Worm (Caenorhabditis elegans): ENCODE results near the gene fbxa-188.
A peak's percentile ranks its signal among the peaks of the same experiment; 100 is the strongest.

The fbxa-188 gene

ce11 chrV:17323876-17324275 is 20.9 kb downstream of the fbxa-188 start:
- TF ChIP-seq egl-43 (GFP tag; IDR thresholded peaks at IDR 0.05) (0 out of 2 replicates have a peak, but pooled peaks have one; percentile 45), lin-29 (GFP tag; IDR thresholded peaks at IDR 0.05) (no peak), saeg-2 (GFP tag; IDR thresholded peaks at IDR 0.05) (no peak), set-16 (GFP tag; IDR thresholded peaks at IDR 0.05) (peak; percentile 99)

ce11 chrV:17322397-17322909 is 22.3 kb downstream of the fbxa-188 start, which contains the start of gene F31E9.3:
Gene F31E9.3, plus strand, starts transcription at chrV:17322590.
- TF ChIP-seq hif-1 (tag; optimal IDR thresholded peaks at IDR 0.05) (peak in 1 of 2 experiments; percentile 72), dve-1 (tag; optimal IDR thresholded peaks at IDR 0.05; ENCODE audit: insufficient read depth) (peak; percentile 14), daf-16 (GFP tag; optimal IDR thresholded peaks at IDR 0.05) (no peak), daf-16 (tag; optimal IDR thresholded peaks at IDR 0.05) (peak; percentile 6), nhr-28 (tag; optimal IDR thresholded peaks at IDR 0.05) (peak; percentile 34), nhr-6 (tag; optimal IDR thresholded peaks at IDR 0.05) (no peak), php-3 (GFP tag; IDR thresholded peaks at IDR 0.05) (0 out of 2 replicates have a peak, but pooled peaks have one; percentile 29), pqm-1 (tag; optimal IDR thresholded peaks at IDR 0.05) (peak; percentile 62), set-16 (GFP tag; IDR thresholded peaks at IDR 0.05) (no peak), dmd-6 (GFP tag; IDR thresholded peaks at IDR 0.05) (peak; percentile 28)

ce11 chrV:17317786-17318185 is 26.9 kb downstream of the fbxa-188 start, which contains the start of gene srz-58:
Gene srz-58, plus strand, starts transcription at chrV:17318147.
- TF ChIP-seq lin-1 (GFP tag; IDR thresholded peaks at IDR 0.05) (0 out of 2 replicates have a peak, but pooled peaks have one; percentile 12), lin-13 (GFP tag; optimal IDR thresholded peaks at IDR 0.05) (no peak), ztf-11 (tag; optimal IDR thresholded peaks at IDR 0.05) (no peak), snpc-1.2 (GFP tag; IDR thresholded peaks at IDR 0.05) (0 out of 2 replicates have a peak, but pooled peaks have one; percentile 41), mes-2 (tag; optimal IDR thresholded peaks at IDR 0.05; ENCODE audit: poor library complexity, severe bottlenecking) (peak; percentile 22), lim-7 (GFP tag; IDR thresholded peaks at IDR 0.05) (peak; percentile 60; the same call in 1 of the 2 replicates), ceh-62 (tag; optimal IDR thresholded peaks at IDR 0.05) (no peak), vab-7 (GFP tag; IDR thresholded peaks at IDR 0.05) (peak; percentile 36; the same call in 1 of the 2 replicates), F44E2.7 (GFP tag; IDR thresholded peaks at IDR 0.05) (peak; percentile 27; the same call in 1 of the 2 replicates), duxl-1 (tag; optimal IDR thresholded peaks at IDR 0.05; ENCODE audit: poor library complexity) (peak; percentile 45), lir-3 (tag; optimal IDR thresholded peaks at IDR 0.05) (no peak), egl-43 (GFP tag; IDR thresholded peaks at IDR 0.05) (peak; percentile 53; the same call in 1 of the 2 replicates), jun-1 (tag; optimal IDR thresholded peaks at IDR 0.05) (no peak), nhr-25 (tag; optimal IDR thresholded peaks at IDR 0.05; ENCODE audit: borderline replicate concordance, insufficient read depth) (no peak)

- TF ChIP-seq madf-9 (GFP tag; conservative IDR thresholded peaks at IDR 0.05) (no peak), unc-62 (GFP tag; optimal IDR thresholded peaks at IDR 0.05 in 1 of 2) (peak in 1 of 2 experiments; percentile 91), unc-62 (tag; optimal IDR thresholded peaks at IDR 0.05) (no peak)
Observed at ce11 chrV:17317297-17317696, 27.4 kb downstream of the fbxa-188 start.

- no peak for TF ChIP-seq F26F4.8 (GFP tag; conservative IDR thresholded peaks at IDR 0.05)
- no peak for TF ChIP-seq nhr-77 (tag; optimal IDR thresholded peaks at IDR 0.05)
- TF ChIP-seq zip-11 (GFP tag; IDR thresholded peaks at IDR 0.05), result no peak
- TF ChIP-seq nhr-76 (tag; optimal IDR thresholded peaks at IDR 0.05), result no peak
- TF ChIP-seq duxl-1 (tag; optimal IDR thresholded peaks at IDR 0.05; ENCODE audit: poor library complexity), result peak; percentile 90
- TF ChIP-seq Y75B8A.6 (GFP tag; IDR thresholded peaks at IDR 0.05), result no peak
Observed at ce11 chrV:17315063-17315462, 29.7 kb downstream of the fbxa-188 start, which contains the start of gene F31E9.6. Gene F31E9.6, minus strand, starts transcription at chrV:17315153.
